Fruit fly (Drosophila melanogaster) whole organism, prepupa: ENCODE data around the gene sina.

Experiments
- Blimp-1 ChIP-seq: fragments of 200-800 bp; sonication (Bioruptor generic); optimal IDR thresholded peaks from 3 replicates; lab custom pipeline; 2017; ENCODE audit warnings: missing biosample characterization, missing genetic modification characterization, mild to moderate bottlenecking, moderate library complexity, missing genetic modification reagents
- CG11294 ChIP-seq: fragments of 200-800 bp; sonication (Bioruptor generic); IDR thresholded peaks from 2 replicates; pipeline ENCODE4 v1.3.6; 2022; ENCODE audit warnings: missing biosample characterization, missing genetic modification characterization
- CG11762 ChIP-seq: fragments of 200-800 bp; sonication (Bioruptor generic); optimal IDR thresholded peaks from 3 replicates; lab custom pipeline; 2016; ENCODE audit warnings: missing biosample characterization, missing genetic modification characterization; ENCODE audit not compliant: insufficient read depth
- CG11902 ChIP-seq: fragments of 200-800 bp; sonication (Bioruptor generic); optimal IDR thresholded peaks from 3 replicates; lab custom pipeline; 2016; ENCODE audit warnings: missing biosample characterization, missing genetic modification characterization
- CG15336 ChIP-seq: fragments of 200-800 bp; sonication (Bioruptor generic); IDR thresholded peaks from 2 replicates; pipeline ENCODE4 v1.3.6; 2022; ENCODE audit warnings: missing biosample characterization, missing genetic modification characterization
- CG1621 ChIP-seq: fragments of 200-800 bp; sonication (Bioruptor generic); optimal IDR thresholded peaks from 3 replicates; lab custom pipeline; 2018; ENCODE audit warnings: missing biosample characterization, mild to moderate bottlenecking, missing genetic modification characterization
- CG16779 ChIP-seq: fragments of 200-800 bp; sonication (Bioruptor generic); optimal IDR thresholded peaks from 3 replicates; lab custom pipeline; 2017; ENCODE audit warnings: missing biosample characterization, mild to moderate bottlenecking, missing genetic modification characterization
- CG3032 ChIP-seq: fragments of 200-800 bp; optimal IDR thresholded peaks from 2 replicates; lab custom pipeline; 2019; ENCODE audit warnings: missing biosample characterization, mild to moderate bottlenecking, missing genetic modification characterization, moderate library complexity
- CG32006 ChIP-seq: fragments of 200-800 bp; sonication (Bioruptor generic); optimal IDR thresholded peaks from 3 replicates; lab custom pipeline; 2017; ENCODE audit warnings: missing biosample characterization, mild to moderate bottlenecking, missing genetic modification characterization
- CG34406 ChIP-seq: fragments of 200-800 bp; sonication (Bioruptor generic); optimal IDR thresholded peaks from 3 replicates; lab custom pipeline; 2016; ENCODE audit warnings: missing biosample characterization, missing genetic modification characterization
- CG3919 ChIP-seq: fragments of 200-800 bp; sonication (Bioruptor generic); optimal IDR thresholded peaks from 3 replicates; lab custom pipeline; 2016; ENCODE audit warnings: missing biosample characterization, missing genetic modification characterization
- CG6163 ChIP-seq: fragments of 200-800 bp; sonication (Bioruptor generic); IDR thresholded peaks from 3 replicates; pipeline ENCODE4 v1.3.6; 2022; ENCODE audit warnings: missing biosample characterization, missing genetic modification characterization
- CG6276 ChIP-seq: fragments of 200-800 bp; sonication (Bioruptor generic); optimal IDR thresholded peaks from 2 replicates; lab custom pipeline; 2017; ENCODE audit warnings: missing biosample characterization, mild to moderate bottlenecking, missing genetic modification characterization
- CG6808 ChIP-seq: fragments of 200-800 bp; sonication (Bioruptor generic); optimal IDR thresholded peaks from 3 replicates; lab custom pipeline; 2017; ENCODE audit warnings: missing biosample characterization, missing genetic modification characterization, mild to moderate bottlenecking, moderate library complexity, missing genetic modification reagents
- CG6854 ChIP-seq: fragments of 200-800 bp; sonication (Bioruptor generic); optimal IDR thresholded peaks from 2 replicates; lab custom pipeline; 2017; ENCODE audit warnings: missing biosample characterization, mild to moderate bottlenecking, missing genetic modification characterization
- CG7368 ChIP-seq: fragments of 200-800 bp; sonication (Bioruptor generic); optimal IDR thresholded peaks from 3 replicates; lab custom pipeline; 2016; ENCODE audit warnings: missing biosample characterization, missing genetic modification characterization
- CG8119 ChIP-seq: fragments of 200-800 bp; sonication (Bioruptor generic); IDR thresholded peaks from 3 replicates; pipeline ENCODE4 v1.3.6; 2022; ENCODE audit warnings: missing biosample characterization, missing genetic modification characterization
- CG8319 ChIP-seq: fragments of 200-800 bp; sonication (Bioruptor generic); optimal IDR thresholded peaks from 3 replicates; lab custom pipeline; 2016; ENCODE audit warnings: missing biosample characterization, missing genetic modification characterization
- CG8632 ChIP-seq: fragments of 200-800 bp; sonication (Bioruptor generic); optimal IDR thresholded peaks from 3 replicates; lab custom pipeline; 2016; ENCODE audit warnings: missing biosample characterization, missing genetic modification characterization
- CG9139 ChIP-seq: fragments of 200-800 bp; sonication (Bioruptor generic); optimal IDR thresholded peaks from 3 replicates; lab custom pipeline; 2017; ENCODE audit warnings: missing biosample characterization, mild to moderate bottlenecking, missing genetic modification characterization
- Eip75B ChIP-seq: fragments of 200-800 bp; sonication (Bioruptor generic); optimal IDR thresholded peaks from 3 replicates; lab custom pipeline; 2016; ENCODE audit warnings: missing biosample characterization, missing genetic modification characterization
- Eip93F ChIP-seq: fragments of 200-800 bp; sonication (Bioruptor generic); optimal IDR thresholded peaks from 2 replicates; lab custom pipeline; 2016; ENCODE audit warnings: missing biosample characterization, mild to moderate bottlenecking, missing genetic modification characterization
- Ets21C ChIP-seq: fragments of 200-800 bp; sonication (Bioruptor generic); optimal IDR thresholded peaks from 3 replicates; lab custom pipeline; 2016; ENCODE audit warnings: missing biosample characterization, missing genetic modification characterization
- Ets96B ChIP-seq: fragments of 200-800 bp; optimal IDR thresholded peaks from 2 replicates; lab custom pipeline; 2019; ENCODE audit warnings: missing biosample characterization, mild to moderate bottlenecking, missing genetic modification characterization, moderate library complexity
- Gug ChIP-seq: fragments of 200-800 bp; sonication (Bioruptor generic); IDR thresholded peaks from 2 replicates; pipeline ENCODE4 v1.3.6; 2022; ENCODE audit warnings: missing biosample characterization, missing genetic modification characterization
- Hr38 ChIP-seq: sonication (Bioruptor generic); optimal IDR thresholded peaks from 2 replicates; lab custom pipeline; 2016; ENCODE audit warnings: missing biosample characterization, missing genetic modification characterization
- Hr39 ChIP-seq: fragments of 200-800 bp; sonication (Bioruptor generic); optimal IDR thresholded peaks from 2 replicates; lab custom pipeline; 2016; ENCODE audit warnings: missing biosample characterization, missing genetic modification characterization
- Hr4 ChIP-seq: fragments of 200-800 bp; sonication (Bioruptor generic); optimal IDR thresholded peaks from 3 replicates; lab custom pipeline; 2016; ENCODE audit warnings: missing biosample characterization, missing genetic modification characterization
- Lpt ChIP-seq: fragments of 200-800 bp; sonication (Bioruptor generic); optimal IDR thresholded peaks from 3 replicates; lab custom pipeline; 2016; ENCODE audit warnings: missing biosample characterization, missing genetic modification characterization
- OdsH ChIP-seq: fragments of 200-800 bp; sonication (Bioruptor generic); optimal IDR thresholded peaks from 3 replicates; lab custom pipeline; 2016; ENCODE audit warnings: missing biosample characterization, missing genetic modification characterization
- Sox14 ChIP-seq: fragments of 200-800 bp; sonication (Bioruptor generic); optimal IDR thresholded peaks from 3 replicates; lab custom pipeline; 2016; ENCODE audit warnings: missing biosample characterization, missing genetic modification characterization
- Sox15 ChIP-seq: fragments of 200-800 bp; sonication (Bioruptor generic); optimal IDR thresholded peaks from 3 replicates; lab custom pipeline; 2016; ENCODE audit warnings: missing biosample characterization, missing genetic modification characterization
- achi ChIP-seq: fragments of 200-800 bp; sonication (Bioruptor generic); optimal IDR thresholded peaks from 3 replicates; lab custom pipeline; 2016; ENCODE audit warnings: missing biosample characterization, missing genetic modification characterization
- dac ChIP-seq: fragments of 200-800 bp; sonication (Bioruptor generic); optimal IDR thresholded peaks from 2 replicates; lab custom pipeline; 2017; ENCODE audit warnings: missing biosample characterization, mild to moderate bottlenecking, missing genetic modification characterization
- dsx ChIP-seq: fragments of 200-800 bp; optimal IDR thresholded peaks from 3 replicates; lab custom pipeline; 2019; ENCODE audit warnings: missing biosample characterization, mild to moderate bottlenecking, missing genetic modification characterization, moderate library complexity; ENCODE audit not compliant: poor library complexity, severe bottlenecking
- eg ChIP-seq: fragments of 200-800 bp; sonication (Bioruptor generic); IDR thresholded peaks from 3 replicates; pipeline ENCODE4 v1.3.6; 2022; ENCODE audit warnings: missing biosample characterization, missing genetic modification characterization
- esn ChIP-seq: fragments of 200-800 bp; sonication (Bioruptor generic); optimal IDR thresholded peaks from 2 replicates; lab custom pipeline; 2016; ENCODE audit warnings: missing biosample characterization, mild to moderate bottlenecking, missing genetic modification characterization, moderate library complexity
- fd59A ChIP-seq: fragments of 200-800 bp; sonication (Bioruptor generic); optimal IDR thresholded peaks from 2 replicates; lab custom pipeline; 2017; ENCODE audit warnings: missing biosample characterization, mild to moderate bottlenecking, missing genetic modification characterization, missing genetic modification reagents
- fd85E ChIP-seq: fragments of 200-800 bp; sonication (Bioruptor generic); optimal IDR thresholded peaks from 3 replicates; lab custom pipeline; 2016; ENCODE audit warnings: missing biosample characterization, missing genetic modification characterization
- fkh ChIP-seq: fragments of 200-800 bp; sonication (Bioruptor generic); optimal IDR thresholded peaks from 3 replicates; lab custom pipeline; 2017; ENCODE audit warnings: missing biosample characterization, mild to moderate bottlenecking, missing genetic modification characterization, moderate library complexity
- lz ChIP-seq: fragments of 200-800 bp; sonication (Bioruptor generic); optimal IDR thresholded peaks from 3 replicates; lab custom pipeline; 2016; ENCODE audit warnings: missing biosample characterization, missing genetic modification characterization
- net ChIP-seq: fragments of 200-800 bp; sonication (Bioruptor generic); optimal IDR thresholded peaks from 3 replicates; lab custom pipeline; 2016; ENCODE audit warnings: missing biosample characterization, missing genetic modification characterization
- pdm3 ChIP-seq: fragments of 200-800 bp; sonication (Bioruptor generic); optimal IDR thresholded peaks from 3 replicates; lab custom pipeline; 2016; ENCODE audit warnings: missing biosample characterization, missing genetic modification characterization
- salr ChIP-seq, 2 experiments: fragments of 200-800 bp; sonication (Bioruptor generic); optimal IDR thresholded peaks; 3 replicates each; lab custom pipeline; 2016 to 2018; ENCODE audit warnings: missing biosample characterization in 2 of 2, missing genetic modification characterization in 2 of 2, mild to moderate bottlenecking in 1 of 2
- spab ChIP-seq: fragments of 200-800 bp; sonication (Bioruptor generic); optimal IDR thresholded peaks from 2 replicates; lab custom pipeline; 2017; ENCODE audit warnings: missing biosample characterization, mild to moderate bottlenecking, missing genetic modification characterization, missing genetic modification reagents
- ss ChIP-seq, 2 experiments: fragments of 200-800 bp; sonication (Bioruptor generic); optimal IDR thresholded peaks; 2 replicates in 1 of 2; 3 replicates in 1 of 2; lab custom pipeline; 2017 to 2018; ENCODE audit warnings: mild to moderate bottlenecking in 2 of 2, missing biosample characterization in 2 of 2, missing genetic modification characterization in 2 of 2, moderate library complexity in 1 of 2
- svp ChIP-seq: fragments of 200-800 bp; sonication (Bioruptor generic); peaks from one replicate; lab custom pipeline; 2016; ENCODE audit warnings: missing biosample characterization, missing genetic modification characterization
- topi ChIP-seq: fragments of 200-800 bp; sonication (Bioruptor generic); optimal IDR thresholded peaks from 3 replicates; lab custom pipeline; 2016; ENCODE audit warnings: missing biosample characterization, missing genetic modification characterization
- vri ChIP-seq: fragments of 200-800 bp; sonication (Bioruptor generic); optimal IDR thresholded peaks from 3 replicates; lab custom pipeline; 2016; ENCODE audit warnings: missing biosample characterization, mild to moderate bottlenecking, missing genetic modification characterization

The sina gene

DNA sequence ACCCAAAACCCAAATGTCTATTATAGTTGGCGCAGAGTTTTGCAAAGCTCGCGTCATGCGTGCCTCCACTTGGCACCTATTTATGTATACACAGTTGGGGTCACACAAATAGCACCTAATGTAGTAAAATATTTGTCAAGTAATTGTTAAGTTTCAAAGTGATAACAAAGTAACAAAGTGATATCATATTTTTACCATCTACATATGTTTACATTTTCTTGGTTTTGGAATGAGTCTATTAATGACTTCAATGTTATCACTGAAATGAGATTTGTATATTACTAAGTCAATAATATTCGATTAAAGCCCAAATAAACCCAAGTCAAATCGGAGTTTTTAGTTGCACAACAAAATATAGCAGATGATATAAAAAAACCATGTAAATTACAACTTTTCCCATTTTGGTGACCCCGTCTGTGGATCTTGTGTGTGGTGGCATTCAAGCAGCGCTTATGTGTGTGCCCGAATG is 19.0 kb downstream of the sina start (continued):
- peak; percentile 57 for TF ChIP-seq CG7368 (GFP tag; lab: Kevin White, UChicago)
- peak; percentile 38 for TF ChIP-seq Hr39 (GFP tag; lab: Kevin White, UChicago)
- TF ChIP-seq CG6854 (GFP tag; lab: Kevin White, UChicago), result no peak
- TF ChIP-seq esn (GFP tag; lab: Kevin White, UChicago), result peak; percentile 68
- TF ChIP-seq Blimp-1, result no peak
- peak; percentile 56; the same call in 1 of the 2 replicates for TF ChIP-seq Gug
- peak; percentile 79 for TF ChIP-seq OdsH (GFP tag; lab: Kevin White, UChicago)
- TF ChIP-seq CG11762, result peak; percentile 55
- TF ChIP-seq CG6276, result peak; percentile 95
- TF ChIP-seq pdm3 (GFP tag; lab: Kevin White, UChicago), result peak; percentile 74
- TF ChIP-seq dac (GFP tag; lab: Kevin White, UChicago), result peak; percentile 73
- TF ChIP-seq fkh, result peak; percentile 51

dm6 chr3L:16873127-16873543 is 19.6 kb downstream of the sina start:
- TF ChIP-seq CG6808 (GFP tag; lab: Kevin White, UChicago) (peak; percentile 75), CG3032 (tag; lab: Kevin White, UChicago) (peak; percentile 38), Sox14 (no peak), Hr4 (GFP tag; lab: Kevin White, UChicago) (no peak), CG8119 (GFP tag; lab: Robert Waterston, UW) (no peak), CG6163 (GFP tag; lab: Robert Waterston, UW) (peak; percentile 25; the same call in 2 of the 3 replicates), CG8319 (GFP tag; lab: Kevin White, UChicago) (no peak), CG11902 (GFP tag; lab: Kevin White, UChicago) (peak; percentile 1), salr (GFP tag; optimal IDR thresholded peaks at IDR 0.05; lab: Kevin White, UChicago) (no peak), Ets21C (GFP tag; lab: Kevin White, UChicago) (no peak), CG32006 (GFP tag; lab: Kevin White, UChicago) (no peak), fd85E (GFP tag; lab: Kevin White, UChicago) (no peak), Gug (no peak), svp (GFP tag; lab: Kevin White, UChicago) (peak; percentile 79), CG16779 (tag; lab: Kevin White, UChicago) (peak; percentile 18), Sox15 (GFP tag; lab: Kevin White, UChicago) (no peak), CG34406 (no peak), Eip75B (GFP tag; lab: Kevin White, UChicago) (peak; percentile 70), net (GFP tag; lab: Kevin White, UChicago) (no peak), eg (peak; percentile 4; the same call in 2 of the 3 replicates), CG6276 (peak; percentile 88), spab (peak; percentile 57), ss (GFP tag; optimal IDR thresholded peaks at IDR 0.05; lab: Kevin White, UChicago) (peak; percentile 60 to 73), Lpt (GFP tag; lab: Kevin White, UChicago) (peak; percentile 74), achi (GFP tag; lab: Kevin White, UChicago) (no peak), CG11294 (no peak), CG6854 (GFP tag; lab: Kevin White, UChicago) (peak; percentile 8), topi (peak; percentile 39), vri (no peak), CG8632 (GFP tag; lab: Kevin White, UChicago) (no peak), esn (GFP tag; lab: Kevin White, UChicago) (no peak), CG15336 (no peak), CG9139 (GFP tag; lab: Kevin White, UChicago) (peak; percentile 6), fd59A (GFP tag; lab: Kevin White, UChicago) (no peak), lz (GFP tag; lab: Kevin White, UChicago) (no peak), Eip93F (GFP tag; lab: Kevin White, UChicago) (no peak), Hr39 (GFP tag; lab: Kevin White, UChicago) (no peak), Ets96B (tag; lab: Kevin White, UChicago) (peak; percentile 53), CG3919 (GFP tag; lab: Kevin White, UChicago) (peak; percentile 68), dsx (GFP tag; lab: Kevin White, UChicago) (peak; percentile 41), dac (GFP tag; lab: Kevin White, UChicago) (no peak), CG1621 (no peak), Hr38 (GFP tag; lab: Kevin White, UChicago) (no peak), OdsH (GFP tag; lab: Kevin White, UChicago) (no peak)
